Fruit fly (Drosophila melanogaster): Measurements from ENCODE around the gene CRMP.

Gene CRMP

DNA sequence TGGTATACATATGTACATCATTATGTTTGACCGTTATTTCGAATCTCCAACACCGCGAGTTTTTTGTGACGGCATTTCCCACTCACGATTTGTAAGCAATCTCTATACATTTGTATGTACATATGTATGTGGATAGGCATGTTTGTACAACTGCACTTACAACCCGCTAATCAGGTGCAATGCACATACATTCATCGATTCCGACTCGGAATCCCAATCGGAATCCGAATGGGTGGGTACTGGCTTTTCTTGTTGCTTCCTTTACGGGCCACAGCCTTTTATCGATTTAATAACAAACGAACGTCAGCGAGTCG is 486 bp downstream of the CRMP start (continued):
- no peak for TF ChIP-seq CG1024 (GFP tag; IDR thresholded peaks at IDR 0.05)
- peak; percentile 7; the same call in 1 of the 2 replicates for TF ChIP-seq CG32767 (GFP tag; IDR thresholded peaks at IDR 0.05)
- no peak for TF ChIP-seq croc (GFP tag; conservative IDR thresholded peaks at IDR 0.05)
- TF ChIP-seq CG2199 (GFP tag; IDR thresholded peaks at IDR 0.05), result 0 out of 3 replicates have a peak, but pooled peaks have one; percentile 24
- no peak for TF ChIP-seq phol (tag; optimal IDR thresholded peaks at IDR 0.05)
- no peak for TF ChIP-seq eyg (GFP tag; optimal IDR thresholded peaks at IDR 0.05)
- TF ChIP-seq CG11456 (GFP tag; IDR thresholded peaks at IDR 0.05), result no peak
- TF ChIP-seq CG12744 (GFP tag; optimal IDR thresholded peaks at IDR 0.05), result no peak
- TF ChIP-seq twi (tag; optimal IDR thresholded peaks at IDR 0.05), result peak; percentile 68
- no peak for TF ChIP-seq sob (GFP tag; IDR thresholded peaks at IDR 0.05)
- no peak for TF ChIP-seq trem (tag; optimal IDR thresholded peaks at IDR 0.05)
- no peak for TF ChIP-seq bcd (GFP tag; optimal IDR thresholded peaks at IDR 0.05)
- TF ChIP-seq CG11504 (tag; optimal IDR thresholded peaks at IDR 0.05), result no peak
- no peak for TF ChIP-seq CG17802 (tag; optimal IDR thresholded peaks at IDR 0.05)
- no peak for TF ChIP-seq inv (GFP tag; IDR thresholded peaks at IDR 0.05; ENCODE audit: partially characterized antibody)
- no peak for TF ChIP-seq tll (GFP tag; optimal IDR thresholded peaks at IDR 0.05)
- TF ChIP-seq odd (GFP tag; optimal IDR thresholded peaks at IDR 0.05), result no peak

DNA sequence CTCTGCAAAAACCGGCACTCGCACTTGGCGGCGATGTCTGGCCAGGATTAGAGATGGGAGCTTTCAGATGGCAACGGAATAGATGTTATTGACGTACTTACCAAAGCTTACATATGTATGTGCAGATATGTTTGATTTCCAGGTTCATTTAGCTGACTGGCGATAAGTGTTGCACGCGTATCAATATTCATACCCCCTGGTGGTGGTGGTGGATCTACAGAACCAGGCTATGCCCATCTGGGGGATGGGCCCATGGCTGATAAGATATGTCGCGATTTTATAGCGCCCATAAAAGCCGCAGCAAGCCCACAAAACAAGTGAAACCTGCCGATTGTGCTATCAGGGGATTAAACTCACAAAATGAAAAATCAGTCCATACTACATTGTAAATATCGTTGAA is 848 bp downstream of the CRMP start:
- TF ChIP-seq Oaz (GFP tag; IDR thresholded peaks at IDR 0.05), result no peak
- TF ChIP-seq CG2116 (GFP tag; optimal IDR thresholded peaks at IDR 0.05), result no peak
- peak; percentile 97 for TF ChIP-seq sug (tag; optimal IDR thresholded peaks at IDR 0.05)
- TF ChIP-seq Gug (GFP tag; IDR thresholded peaks at IDR 0.05), result no peak
- TF ChIP-seq MTF-1 (GFP tag; optimal IDR thresholded peaks at IDR 0.05; ENCODE audit: borderline replicate concordance), result no peak
- no peak for TF ChIP-seq CG2120 (GFP tag; optimal IDR thresholded peaks at IDR 0.05)
- TF ChIP-seq MESR4 (GFP tag; optimal IDR thresholded peaks at IDR 0.05), result no peak
- TF ChIP-seq knrl (GFP tag; IDR thresholded peaks at IDR 0.05; ENCODE audit: partially characterized antibody), result no peak
- no peak for TF ChIP-seq Awh (GFP tag; IDR thresholded peaks at IDR 0.05)
- TF ChIP-seq Xbp1 (GFP tag; optimal IDR thresholded peaks at IDR 0.05), result no peak
- TF ChIP-seq Hey (tag; optimal IDR thresholded peaks at IDR 0.05), result peak; percentile 92
- TF ChIP-seq CG34376 (GFP tag; optimal IDR thresholded peaks at IDR 0.05), result peak; percentile 9
- TF ChIP-seq Hand (GFP tag; optimal IDR thresholded peaks at IDR 0.05), result no peak
- peak; percentile 6 for TF ChIP-seq mirr (GFP tag; optimal IDR thresholded peaks at IDR 0.05)
- no peak for TF ChIP-seq Rx (GFP tag; IDR thresholded peaks at IDR 0.05)
- TF ChIP-seq CG16815 (GFP tag; optimal IDR thresholded peaks at IDR 0.05), result no peak
- TF ChIP-seq YL-1 (GFP tag; optimal IDR thresholded peaks at IDR 0.05), result no peak
- peak; percentile 8 for TF ChIP-seq BtbVII (GFP tag; optimal IDR thresholded peaks at IDR 0.05)
- no peak for TF ChIP-seq kah (GFP tag; optimal IDR thresholded peaks at IDR 0.05)
- no peak for TF ChIP-seq ranshi (GFP tag; IDR thresholded peaks at IDR 0.05)
- peak; percentile 21; the same call in 1 of the 2 replicates for TF ChIP-seq GATAe (GFP tag; conservative IDR thresholded peaks at IDR 0.05)

DNA sequence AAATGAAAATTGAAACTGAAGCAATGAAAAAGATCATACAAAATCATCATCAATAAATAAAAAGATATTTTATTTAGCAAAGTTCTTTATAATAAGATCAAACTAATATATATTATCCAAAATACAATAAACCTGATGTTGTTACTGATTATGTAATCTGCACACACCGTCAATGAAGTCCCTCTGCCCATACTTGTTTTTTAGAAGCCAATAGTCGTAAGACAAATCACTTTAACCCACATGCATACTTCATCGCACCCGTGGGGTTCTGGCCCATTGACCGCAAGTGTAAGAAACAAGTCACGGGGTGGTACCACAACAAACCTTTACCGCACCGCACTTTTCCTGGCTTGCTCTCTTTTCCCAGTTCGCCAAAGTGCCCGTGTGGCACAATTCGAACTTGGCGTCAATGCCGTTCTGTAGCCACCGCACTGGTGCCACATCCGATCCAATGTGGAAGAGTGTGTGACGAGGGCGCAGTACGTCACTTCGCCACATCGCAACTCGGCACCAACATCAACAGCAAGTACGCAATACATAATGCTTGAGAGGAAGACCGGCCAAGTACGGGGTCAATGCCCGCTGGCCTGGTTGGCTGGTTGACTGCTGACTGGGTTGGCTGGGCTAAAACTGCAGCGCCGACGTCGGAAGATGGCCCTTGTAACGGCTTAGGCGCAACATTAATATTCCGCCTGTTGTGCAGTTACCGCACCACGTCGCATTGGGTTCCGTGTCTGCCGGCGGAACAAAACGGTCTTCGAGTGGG is 2.2 kb downstream of the CRMP start:
- TF ChIP-seq CG8478 (optimal IDR thresholded peaks at IDR 0.05) (peak; percentile 67), CG11695 (GFP tag; IDR thresholded peaks at IDR 0.05) (no peak), zen (tag; optimal IDR thresholded peaks at IDR 0.05) (no peak), ab (GFP tag; optimal IDR thresholded peaks at IDR 0.05) (no peak), lab (GFP tag; optimal IDR thresholded peaks at IDR 0.05) (no peak), CG2199 (GFP tag; IDR thresholded peaks at IDR 0.05) (no peak), kni (GFP tag; optimal IDR thresholded peaks at IDR 0.05) (peak; percentile 26), crp (GFP tag; optimal IDR thresholded peaks at IDR 0.05) (no peak), bowl (GFP tag; IDR thresholded peaks at IDR 0.05) (no peak), bsh (GFP tag; optimal IDR thresholded peaks at IDR 0.05) (peak in 1 of 2 experiments; percentile 22), Pdp1 (GFP tag; optimal IDR thresholded peaks at IDR 0.05) (peak in 1 of 2 experiments; percentile 52), CG11456 (GFP tag; IDR thresholded peaks at IDR 0.05) (0 out of 3 replicates have a peak, but pooled peaks have one; percentile 31), yki (optimal IDR thresholded peaks at IDR 0.05) (no peak)
